Worm (Caenorhabditis elegans): ENCODE data around the gene T02D1.8.

T02D1.8 gene

ce11 chrIV:17387442-17387967 is at the start of gene T02D1.8:
T02D1.8 (minus strand) TSS chrIV:17387492.
- TF ChIP-seq nhr-71 (tag; optimal IDR thresholded peaks at IDR 0.05) (peak; percentile 22), fkh-4 (tag; optimal IDR thresholded peaks at IDR 0.05; ENCODE audit: borderline replicate concordance) (no peak), elt-2 (tag; optimal IDR thresholded peaks at IDR 0.05) (peak; percentile 55)

ce11 chrIV:17437038-17437437 is 49.7 kb upstream of the T02D1.8 start, which contains the start of gene C06A12.8:
C06A12.8 (plus strand) TSS chrIV:17437338.
- TF ChIP-seq nhr-76 (tag; optimal IDR thresholded peaks at IDR 0.05), result no peak
- TF ChIP-seq C16A3.4 (tag; optimal IDR thresholded peaks at IDR 0.05), result no peak
- no peak for TF ChIP-seq nhr-84 (tag; optimal IDR thresholded peaks at IDR 0.05)
- no peak for TF ChIP-seq ceh-90 (tag; optimal IDR thresholded peaks at IDR 0.05)
- no peak for TF ChIP-seq hlh-4 (tag; optimal IDR thresholded peaks at IDR 0.05)
- no peak for TF ChIP-seq nhr-77 (tag; optimal IDR thresholded peaks at IDR 0.05)

ce11 chrIV:17436552-17436951 is 49.3 kb upstream of the T02D1.8 start, which contains the start of gene gcy-27:
gcy-27 (minus strand) TSS chrIV:17436652.
- no peak for TF ChIP-seq aly-2 (tag; optimal IDR thresholded peaks at IDR 0.05)

ce11 chrIV:17435228-17435627 is 47.9 kb upstream of the T02D1.8 start:
- TF ChIP-seq nhr-85 (tag) (peak; percentile 51), ceh-63 (GFP tag; optimal IDR thresholded peaks at IDR 0.05) (no peak), nhr-84 (tag; optimal IDR thresholded peaks at IDR 0.05) (no peak), C34B4.2 (tag; optimal IDR thresholded peaks at IDR 0.05) (no peak), isw-1 (GFP tag; IDR thresholded peaks at IDR 0.05) (no peak)

- no peak for TF ChIP-seq fkh-10 (GFP tag; optimal IDR thresholded peaks at IDR 0.05)
- TF ChIP-seq nhr-47 (tag; optimal IDR thresholded peaks at IDR 0.05), result no peak
- no peak for TF ChIP-seq unc-98 (GFP tag; IDR thresholded peaks at IDR 0.05)
- TF ChIP-seq sptf-1 (tag; optimal IDR thresholded peaks at IDR 0.05), result no peak
- no peak for TF ChIP-seq lir-3 (tag; optimal IDR thresholded peaks at IDR 0.05; ENCODE audit: poor library complexity)
- TF ChIP-seq elt-2 (tag; optimal IDR thresholded peaks at IDR 0.05), result peak; percentile 49
- TF ChIP-seq snpc-4 (tag; optimal IDR thresholded peaks at IDR 0.05), result no peak
Observed at ce11 chrIV:17432223-17432826, 45.0 kb upstream of the T02D1.8 start.

ce11 chrIV:17431287-17431686 is 44.0 kb upstream of the T02D1.8 start, which contains the start of gene lact-6:
lact-6 (minus strand) TSS chrIV:17431387.
- TF ChIP-seq hlh-4 (tag; optimal IDR thresholded peaks at IDR 0.05), result no peak
- no peak for TF ChIP-seq nhr-12 (tag; optimal IDR thresholded peaks at IDR 0.05)
- TF ChIP-seq lin-14 (GFP tag; optimal IDR thresholded peaks at IDR 0.05), result no peak
- no peak for TF ChIP-seq dpl-1 (GFP tag; optimal IDR thresholded peaks at IDR 0.05)
- TF ChIP-seq fkh-10 (GFP tag; optimal IDR thresholded peaks at IDR 0.05), result no peak
- no peak for TF ChIP-seq sox-4 (tag; optimal IDR thresholded peaks at IDR 0.05)

- TF ChIP-seq ceh-90 (tag; optimal IDR thresholded peaks at IDR 0.05) (no peak), nhr-28 (tag; optimal IDR thresholded peaks at IDR 0.05) (no peak), jun-1 (tag; optimal IDR thresholded peaks at IDR 0.05) (no peak), egl-13 (tag; optimal IDR thresholded peaks at IDR 0.05) (no peak), tlp-1 (tag; optimal IDR thresholded peaks at IDR 0.05) (no peak), lin-14 (GFP tag; optimal IDR thresholded peaks at IDR 0.05) (no peak), nhr-85 (tag) (no peak), unc-130 (tag; optimal IDR thresholded peaks at IDR 0.05) (no peak), rnt-1 (tag; optimal IDR thresholded peaks at IDR 0.05) (no peak), aly-2 (tag; optimal IDR thresholded peaks at IDR 0.05) (no peak), grh-1 (GFP tag; IDR thresholded peaks at IDR 0.05) (no peak), aha-1 (tag; optimal IDR thresholded peaks at IDR 0.05) (no peak), lin-35 (GFP tag; optimal IDR thresholded peaks at IDR 0.05) (no peak), ama-1 (optimal IDR thresholded peaks at IDR 0.05) (no peak), snu-23 (GFP tag; optimal IDR thresholded peaks at IDR 0.05) (no peak)
Observed at ce11 chrIV:17427423-17427822, 40.1 kb upstream of the T02D1.8 start, which contains the start of gene C06A12.3. C06A12.3 (plus strand) TSS chrIV:17427723.
